Fruit fly (Drosophila melanogaster): ENCODE measurements around the gene E2f1.

The E2f1 gene

dm6 chr3R:21682041-21682440 is 21.4 kb upstream of the E2f1 start:
- TF ChIP-seq CrebA (GFP tag; optimal IDR thresholded peaks at IDR 0.05; ENCODE audit: borderline replicate concordance) (no peak), rgr (GFP tag; optimal IDR thresholded peaks at IDR 0.05) (no peak), dmrt93B (GFP tag; optimal IDR thresholded peaks at IDR 0.05) (no peak), lola (GFP tag; optimal IDR thresholded peaks at IDR 0.05) (no peak), dsf (GFP tag; optimal IDR thresholded peaks at IDR 0.05; ENCODE audit: borderline replicate concordance) (no peak), br (GFP tag; optimal IDR thresholded peaks at IDR 0.05) (no peak), GATAd (GFP tag; optimal IDR thresholded peaks at IDR 0.05) (no peak), Sp1 (GFP tag; optimal IDR thresholded peaks at IDR 0.05) (no peak), CG9705 (GFP tag; optimal IDR thresholded peaks at IDR 0.05) (no peak)

dm6 chr3R:21679310-21679709 is 18.6 kb upstream of the E2f1 start:
- TF ChIP-seq Hnf4 (GFP tag; optimal IDR thresholded peaks at IDR 0.05) (no peak), sv (GFP tag; optimal IDR thresholded peaks at IDR 0.05) (no peak), dsf (GFP tag; optimal IDR thresholded peaks at IDR 0.05; ENCODE audit: borderline replicate concordance) (no peak), Dfd (GFP tag; optimal IDR thresholded peaks at IDR 0.05) (no peak), Myc (optimal IDR thresholded peaks at IDR 0.05) (no peak)

- TF ChIP-seq Mio (GFP tag; optimal IDR thresholded peaks at IDR 0.05), result no peak
- TF ChIP-seq Rel (GFP tag; optimal IDR thresholded peaks at IDR 0.05), result no peak
- TF ChIP-seq Rel (tag; optimal IDR thresholded peaks at IDR 0.05), result no peak
- peak; percentile 16 for TF ChIP-seq ey (GFP tag; optimal IDR thresholded peaks at IDR 0.05)
- no peak for TF ChIP-seq Hr78 (GFP tag; optimal IDR thresholded peaks at IDR 0.05)
- peak; percentile 75 for TF ChIP-seq tai (GFP tag; optimal IDR thresholded peaks at IDR 0.05)
- TF ChIP-seq GATAd (GFP tag; optimal IDR thresholded peaks at IDR 0.05), result no peak
- peak; percentile 41 for TF ChIP-seq Jra (GFP tag; optimal IDR thresholded peaks at IDR 0.05)
- no peak for TF ChIP-seq psq (GFP tag; optimal IDR thresholded peaks at IDR 0.05)
- peak; percentile 35 for TF ChIP-seq Hnf4 (GFP tag; optimal IDR thresholded peaks at IDR 0.05)
Observed at dm6 chr3R:21671636-21672035, 11.0 kb upstream of the E2f1 start, which contains the start of gene PolA1. Gene PolA1, minus strand, starts transcription at chr3R:21671750.

dm6 chr3R:21665404-21665803 is 4.7 kb upstream of the E2f1 start:
- TF ChIP-seq CG9705 (GFP tag; optimal IDR thresholded peaks at IDR 0.05), result no peak
- peak; percentile 5 for TF ChIP-seq Myc (optimal IDR thresholded peaks at IDR 0.05)
- TF ChIP-seq Vsx2 (GFP tag; optimal IDR thresholded peaks at IDR 0.05; ENCODE audit: partially characterized antibody), result no peak
- no peak for TF ChIP-seq usp (GFP tag; optimal IDR thresholded peaks at IDR 0.05)

dm6 chr3R:21664089-21664488 is 3.4 kb upstream of the E2f1 start, which contains the start of gene Jhbp16:
Gene Jhbp16, plus strand, starts transcription at chr3R:21664389.
- no peak for TF ChIP-seq sage (GFP tag; optimal IDR thresholded peaks at IDR 0.05)
- TF ChIP-seq CG32264 (GFP tag; optimal IDR thresholded peaks at IDR 0.05), result no peak
- no peak for TF ChIP-seq lola (GFP tag; optimal IDR thresholded peaks at IDR 0.05)
- TF ChIP-seq rgr (GFP tag; optimal IDR thresholded peaks at IDR 0.05), result no peak
- TF ChIP-seq Hr78 (GFP tag; optimal IDR thresholded peaks at IDR 0.05), result no peak
- TF ChIP-seq Sp1 (GFP tag; optimal IDR thresholded peaks at IDR 0.05), result no peak
- no peak for TF ChIP-seq GATAd (GFP tag; optimal IDR thresholded peaks at IDR 0.05)
- TF ChIP-seq Hr83 (GFP tag; optimal IDR thresholded peaks at IDR 0.05; ENCODE audit: poor library complexity, severe bottlenecking), result no peak
- no peak for TF ChIP-seq Jra (GFP tag; optimal IDR thresholded peaks at IDR 0.05)
- TF ChIP-seq OdsH (GFP tag; optimal IDR thresholded peaks at IDR 0.05), result no peak
- no peak for TF ChIP-seq dl (GFP tag; optimal IDR thresholded peaks at IDR 0.05; ENCODE audit: insufficient read depth in 1 of 2, partially characterized antibody in 2 of 2)
- no peak for TF ChIP-seq fru (GFP tag; optimal IDR thresholded peaks at IDR 0.05)
- TF ChIP-seq tai (GFP tag; optimal IDR thresholded peaks at IDR 0.05), result no peak
- no peak for TF ChIP-seq jim (GFP tag; optimal IDR thresholded peaks at IDR 0.05)

- TF ChIP-seq brk (GFP tag; optimal IDR thresholded peaks at IDR 0.05) (peak; percentile 55), Rel (GFP tag; optimal IDR thresholded peaks at IDR 0.05) (no peak), Rel (tag; optimal IDR thresholded peaks at IDR 0.05) (peak; percentile 2), Abd-B (GFP tag; optimal IDR thresholded peaks at IDR 0.05) (no peak), ey (GFP tag; optimal IDR thresholded peaks at IDR 0.05) (peak; percentile 49), lola (GFP tag; optimal IDR thresholded peaks at IDR 0.05) (no peak), OdsH (GFP tag; optimal IDR thresholded peaks at IDR 0.05) (peak; percentile 63), h (GFP tag; optimal IDR thresholded peaks at IDR 0.05) (peak; percentile 61), HLH106 (tag; optimal IDR thresholded peaks at IDR 0.05) (peak; percentile 67), foxo (GFP tag; optimal IDR thresholded peaks at IDR 0.05) (peak in 1 of 2 experiments; percentile 70), Hr83 (GFP tag; optimal IDR thresholded peaks at IDR 0.05; ENCODE audit: poor library complexity, severe bottlenecking) (no peak), sage (GFP tag; optimal IDR thresholded peaks at IDR 0.05) (peak; percentile 31), sv (GFP tag; optimal IDR thresholded peaks at IDR 0.05) (no peak), dsf (GFP tag; optimal IDR thresholded peaks at IDR 0.05; ENCODE audit: borderline replicate concordance) (no peak), CG32264 (GFP tag; optimal IDR thresholded peaks at IDR 0.05) (no peak), psq (GFP tag; optimal IDR thresholded peaks at IDR 0.05) (peak; percentile 35), woc (GFP tag; optimal IDR thresholded peaks at IDR 0.05) (peak; percentile 52), tai (GFP tag; optimal IDR thresholded peaks at IDR 0.05) (peak; percentile 14), Hnf4 (GFP tag; optimal IDR thresholded peaks at IDR 0.05) (peak; percentile 51)
Observed at dm6 chr3R:21662501-21663007, 1.9 kb upstream of the E2f1 start, which contains the start of gene Archease. Gene Archease, minus strand, starts transcription at chr3R:21662972.

Data from whole organism, wandering third instar larva.